Worm (Caenorhabditis elegans) whole organism, mixed stage, embryonic: Measurements from ENCODE around the gene cyp-37B1.

ENCODE experiments used
- M03D4.4 ChIP-seq: sonication (generic microtip); optimal IDR thresholded peaks from 2 replicates; lab custom pipeline; 2017; ENCODE audit warnings: mild to moderate bottlenecking, missing genetic modification characterization, missing compliant biosample characterization
- blmp-1 ChIP-seq: fragments of 150-350 bp; optimal IDR thresholded peaks from 2 replicates; lab custom pipeline; 2014; ENCODE audit warnings: missing biosample characterization, missing genetic modification characterization
- ceh-43 ChIP-seq: fragments of 200-800 bp; sonication (Bioruptor generic); optimal IDR thresholded peaks from 2 replicates; lab custom pipeline; 2018; ENCODE audit warnings: mild to moderate bottlenecking, missing genetic modification characterization, moderate library complexity, missing compliant biosample characterization
- ceh-83 ChIP-seq: fragments of 200-800 bp; sonication (Bioruptor generic); optimal IDR thresholded peaks from 2 replicates; lab custom pipeline; 2018; ENCODE audit warnings: mild to moderate bottlenecking, missing genetic modification characterization, missing compliant biosample characterization
- ces-1 ChIP-seq: fragments of 150-350 bp; optimal IDR thresholded peaks from 2 replicates; lab custom pipeline; 2014; ENCODE audit warnings: missing biosample characterization, missing genetic modification reagents, missing genetic modification characterization
- elt-1 ChIP-seq: sonication (generic microtip); optimal IDR thresholded peaks from 2 replicates; lab custom pipeline; 2017; ENCODE audit warnings: missing genetic modification characterization, mild to moderate bottlenecking, missing compliant biosample characterization, antibody characterized with exemption, moderate library complexity, borderline replicate concordance; ENCODE audit not compliant: insufficient read depth
- flh-1 ChIP-seq: fragments of 200-800 bp; sonication (Bioruptor generic); optimal IDR thresholded peaks from 2 replicates; lab custom pipeline; 2018; ENCODE audit warnings: mild to moderate bottlenecking, missing genetic modification characterization, moderate library complexity, missing compliant biosample characterization
- ham-2 ChIP-seq: fragments of 200-800 bp; sonication (Bioruptor generic); optimal IDR thresholded peaks from 2 replicates; lab custom pipeline; 2018; ENCODE audit warnings: mild to moderate bottlenecking, missing genetic modification characterization, missing compliant biosample characterization
- hlh-1 ChIP-seq: fragments of 150-350 bp; optimal IDR thresholded peaks from 2 replicates; lab custom pipeline; 2014; ENCODE audit warnings: missing biosample characterization, missing genetic modification reagents, missing genetic modification characterization
- lin-13 ChIP-seq: fragments of 150-350 bp; optimal IDR thresholded peaks from 2 replicates; lab custom pipeline; 2014; ENCODE audit warnings: missing biosample characterization, missing genetic modification characterization
- lin-32 ChIP-seq: fragments of 200-800 bp; sonication (Bioruptor generic); optimal IDR thresholded peaks from 2 replicates; lab custom pipeline; 2018; ENCODE audit warnings: mild to moderate bottlenecking, missing genetic modification characterization, missing compliant biosample characterization
- lsy-2 ChIP-seq: fragments of 150-350 bp; optimal IDR thresholded peaks from 2 replicates; lab custom pipeline; 2014; ENCODE audit warnings: missing biosample characterization, missing genetic modification characterization
- mab-5 ChIP-seq: fragments of 150-350 bp; optimal IDR thresholded peaks from 2 replicates; lab custom pipeline; 2014; ENCODE audit warnings: missing biosample characterization, missing genetic modification characterization
- mep-1 ChIP-seq: fragments of 150-350 bp; optimal IDR thresholded peaks from 2 replicates; lab custom pipeline; 2017; ENCODE audit warnings: missing biosample characterization, missing genetic modification reagents, missing genetic modification characterization, inconsistent platforms
- mls-2 ChIP-seq: sonication (generic microtip); optimal IDR thresholded peaks from 2 replicates; lab custom pipeline; 2016; ENCODE audit warnings: mild to moderate bottlenecking, missing genetic modification characterization, moderate library complexity, missing compliant biosample characterization
- nhr-12 ChIP-seq: fragments of 150-350 bp; optimal IDR thresholded peaks from 2 replicates; lab custom pipeline; 2014; ENCODE audit warnings: missing biosample characterization, missing genetic modification characterization
- nhr-237 ChIP-seq: fragments of 150-350 bp; optimal IDR thresholded peaks from 2 replicates; lab custom pipeline; 2014; ENCODE audit warnings: missing biosample characterization, missing genetic modification characterization
- pha-4 ChIP-seq: fragments of 150-350 bp; optimal IDR thresholded peaks from 2 replicates; lab custom pipeline; 2018; ENCODE audit warnings: missing biosample characterization, missing genetic modification reagents, missing genetic modification characterization
- sem-2 ChIP-seq: fragments of 200-800 bp; sonication (Bioruptor generic); optimal IDR thresholded peaks from 2 replicates; lab custom pipeline; 2018; ENCODE audit warnings: mild to moderate bottlenecking, missing genetic modification characterization, missing compliant biosample characterization
- snpc-4 ChIP-seq: fragments of 150-350 bp; optimal IDR thresholded peaks from 2 replicates; lab custom pipeline; 2014; ENCODE audit warnings: missing biosample characterization, missing genetic modification characterization
- tbx-8 ChIP-seq: fragments of 200-800 bp; sonication (Bioruptor generic); optimal IDR thresholded peaks from 2 replicates; lab custom pipeline; 2018; ENCODE audit warnings: mild to moderate bottlenecking, missing genetic modification characterization, moderate library complexity, missing compliant biosample characterization
- unc-120 ChIP-seq: sonication (generic microtip); optimal IDR thresholded peaks from 2 replicates; lab custom pipeline; 2017; ENCODE audit warnings: missing genetic modification characterization, missing compliant biosample characterization; ENCODE audit not compliant: poor library complexity, severe bottlenecking
- unc-39 ChIP-seq: fragments of 150-350 bp; optimal IDR thresholded peaks from 2 replicates; lab custom pipeline; 2014; ENCODE audit warnings: missing biosample characterization, missing genetic modification characterization
- unc-62 ChIP-seq: fragments of 150-350 bp; optimal IDR thresholded peaks from 2 replicates; lab custom pipeline; 2014; ENCODE audit warnings: missing biosample characterization, missing genetic modification reagents, missing genetic modification characterization
- zip-8 ChIP-seq: fragments of 150-350 bp; optimal IDR thresholded peaks from 2 replicates; lab custom pipeline; 2014; ENCODE audit warnings: missing biosample characterization, missing genetic modification characterization
- ztf-11 ChIP-seq: fragments of 150-350 bp; optimal IDR thresholded peaks from 2 replicates; lab custom pipeline; 2014; ENCODE audit warnings: missing biosample characterization, missing genetic modification characterization

Gene cyp-37B1

DNA sequence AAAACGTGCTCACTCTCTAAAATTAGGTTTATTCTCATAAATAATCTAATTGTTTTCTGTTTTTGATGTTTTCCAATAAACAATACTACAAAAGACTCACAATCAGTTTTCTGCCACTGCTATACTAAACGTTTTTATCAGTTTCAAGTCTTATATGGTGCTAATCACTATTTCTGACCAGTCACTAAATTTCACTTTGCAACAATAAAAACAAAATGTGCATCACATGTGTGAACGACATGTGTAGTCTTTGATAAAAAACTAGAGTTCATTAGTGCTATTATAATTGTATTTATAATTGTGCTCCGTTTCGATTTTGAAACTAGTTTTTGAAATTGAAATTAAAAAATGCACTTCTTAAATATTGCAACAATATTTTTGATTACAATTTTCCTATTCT lies at the start of gene cyp-37B1:
Gene cyp-37B1, plus strand, starts transcription at position 199 of the 400 bp plus-strand sequence.
- no peak for TF ChIP-seq flh-1
- TF ChIP-seq unc-39 (tag; lab: Kevin White, UChicago): no peak
- no peak for TF ChIP-seq blmp-1 (tag; lab: Kevin White, UChicago)
- TF ChIP-seq ztf-11 (tag; lab: Kevin White, UChicago): no peak
- TF ChIP-seq hlh-1 (tag; lab: Kevin White, UChicago): no peak
- no peak for TF ChIP-seq unc-120 (tag; lab: Kevin White, UChicago)
- TF ChIP-seq mls-2 (tag; lab: Kevin White, UChicago): no peak
- no peak for TF ChIP-seq snpc-4 (tag; lab: Kevin White, UChicago)
- no peak for TF ChIP-seq tbx-8
- TF ChIP-seq mab-5 (tag; lab: Kevin White, UChicago): no peak
- TF ChIP-seq M03D4.4 (tag; lab: Kevin White, UChicago): no peak
- no peak for TF ChIP-seq pha-4 (tag; lab: Kevin White, UChicago)
- no peak for TF ChIP-seq mep-1
- TF ChIP-seq elt-1 (tag; lab: Kevin White, UChicago): no peak

DNA sequence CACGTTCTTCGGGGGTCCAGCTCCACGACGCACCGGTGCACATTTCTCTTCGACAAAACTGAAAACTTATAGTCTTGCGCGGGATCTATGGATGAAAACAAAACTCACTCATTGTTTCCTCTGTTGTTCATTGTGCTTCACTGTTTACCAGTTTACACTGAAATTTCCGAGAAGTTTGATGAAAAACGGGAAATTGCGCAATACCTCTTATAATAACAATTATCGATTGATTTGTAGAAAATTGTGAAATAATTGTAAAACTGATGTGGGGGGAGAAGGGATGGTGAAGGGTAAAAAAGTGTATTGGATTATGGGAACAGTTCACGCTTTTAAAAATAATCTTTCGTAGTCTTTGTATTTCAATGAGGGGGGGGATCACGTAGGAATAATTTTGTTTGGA lies 48.5 kb upstream of the cyp-37B1 start:
- TF ChIP-seq flh-1 (no peak), unc-39 (tag; lab: Kevin White, UChicago) (no peak), zip-8 (tag; lab: Kevin White, UChicago) (peak; percentile 69)

DNA sequence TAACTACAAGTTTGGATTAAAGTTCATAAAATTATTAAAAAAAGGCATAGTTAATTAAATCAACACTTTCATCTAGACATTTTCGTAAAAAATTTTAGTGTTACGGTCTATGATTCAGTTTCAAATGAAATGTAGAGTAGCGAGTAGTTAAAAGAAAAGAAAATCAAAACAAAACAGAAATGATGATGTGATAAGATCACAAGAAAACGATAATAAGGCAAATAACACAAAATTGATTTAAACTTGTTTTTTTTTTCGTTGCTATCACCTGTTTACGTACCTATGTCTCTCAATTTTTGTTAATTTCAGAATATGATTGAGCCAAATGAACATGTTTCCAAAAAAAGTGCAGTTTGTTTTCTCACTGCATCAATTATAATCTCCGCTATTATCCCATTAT lies 48.0 kb upstream of the cyp-37B1 start, which contains the start of the genes F21H7.2 and F21H7.12:
Gene F21H7.2, minus strand, starts transcription at position 101 of the 400 bp plus-strand sequence.
Gene F21H7.12, plus strand, starts transcription at position 270 of the 400 bp plus-strand sequence.
- no peak for TF ChIP-seq ham-2 (GFP tag; lab: Kevin White, UChicago)
- TF ChIP-seq M03D4.4 (tag; lab: Kevin White, UChicago): no peak
- TF ChIP-seq, all 35 proteins: peak for 0

DNA sequence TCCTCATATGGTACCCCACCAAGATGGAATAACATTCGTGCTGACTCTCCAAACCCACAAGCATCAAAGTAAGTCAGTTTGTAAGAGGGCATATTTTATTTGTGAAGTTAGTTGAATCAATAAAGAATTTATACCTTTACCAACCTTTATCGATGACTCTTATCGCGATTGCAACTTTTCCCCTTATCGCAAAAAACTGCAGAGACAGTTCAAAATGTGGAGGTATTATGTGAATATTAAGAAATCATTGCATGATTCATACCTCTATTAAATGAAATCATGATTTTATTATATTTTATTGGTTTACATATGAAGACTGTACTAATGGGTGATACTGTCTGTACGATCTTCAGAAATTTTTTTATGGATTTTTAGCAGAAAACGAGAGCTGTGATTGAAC lies 45.7 kb upstream of the cyp-37B1 start, which contains the start of gene gst-22:
Gene gst-22, minus strand, starts transcription at position 103 of the 400 bp plus-strand sequence.
- TF ChIP-seq zip-8 (tag; lab: Kevin White, UChicago) (no peak), mls-2 (tag; lab: Kevin White, UChicago) (no peak), snpc-4 (tag; lab: Kevin White, UChicago) (no peak), ceh-83 (GFP tag; lab: Kevin White, UChicago) (no peak), tbx-8 (no peak)

DNA sequence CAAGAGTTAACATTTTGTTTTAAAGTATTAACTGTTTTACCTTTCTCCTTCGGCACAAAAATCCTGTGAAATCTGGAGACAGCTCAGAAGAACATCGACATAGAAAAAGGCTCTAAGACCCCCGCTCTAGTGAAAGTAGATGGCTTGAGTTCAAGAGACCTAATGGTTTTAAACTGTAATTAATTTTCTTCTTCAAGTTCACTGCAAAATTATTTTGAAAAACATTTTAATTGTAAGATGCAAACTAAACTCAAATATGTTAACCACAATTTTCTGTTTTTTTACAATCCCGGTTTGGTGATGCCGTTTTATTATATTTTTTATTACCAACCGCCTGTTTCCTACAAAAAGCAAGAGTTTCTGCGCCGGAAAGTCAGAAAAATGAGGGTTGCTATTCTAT lies 44.3 kb upstream of the cyp-37B1 start, which contains the start of gene clec-233:
Gene clec-233, plus strand, starts transcription at position 301 of the 400 bp plus-strand sequence.
- TF ChIP-seq mab-5 (tag; lab: Kevin White, UChicago) (no peak), blmp-1 (tag; lab: Kevin White, UChicago) (no peak)

DNA sequence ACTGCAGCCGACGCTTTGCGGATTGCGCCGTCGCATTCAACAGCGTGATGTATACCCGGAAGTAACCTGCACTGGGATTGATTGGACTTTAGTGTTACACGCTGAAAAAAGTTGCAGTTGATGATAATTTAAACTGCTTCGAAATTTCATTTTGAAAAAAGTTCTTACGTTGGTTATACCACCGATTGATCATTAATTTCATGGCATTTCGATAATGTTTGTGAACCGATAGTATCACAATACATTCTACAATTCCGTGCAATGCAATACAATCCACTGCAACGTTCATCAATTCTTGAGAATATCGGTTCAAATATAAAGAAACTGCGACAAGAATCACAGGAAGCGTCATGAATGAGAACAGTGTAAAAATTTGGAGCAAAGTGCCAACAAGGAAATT lies 42.8 kb upstream of the cyp-37B1 start, which contains the start of gene F21H7.3:
Gene F21H7.3, minus strand, starts transcription at position 101 of the 400 bp plus-strand sequence.
- TF ChIP-seq tbx-8 (no peak), lin-32 (GFP tag; lab: Kevin White, UChicago) (no peak), lsy-2 (tag; lab: Kevin White, UChicago) (no peak), unc-62 (no peak), nhr-12 (no peak), mep-1 (no peak), mab-5 (tag; lab: Kevin White, UChicago) (no peak), mls-2 (tag; lab: Kevin White, UChicago) (no peak), snpc-4 (tag; lab: Kevin White, UChicago) (no peak), unc-39 (tag; lab: Kevin White, UChicago) (no peak), lin-13 (tag; lab: Kevin White, UChicago) (no peak), sem-2 (GFP tag; lab: Kevin White, UChicago) (no peak), M03D4.4 (tag; lab: Kevin White, UChicago) (no peak), ces-1 (GFP tag; lab: Kevin White, UChicago) (no peak), blmp-1 (tag; lab: Kevin White, UChicago) (no peak), flh-1 (no peak)

DNA sequence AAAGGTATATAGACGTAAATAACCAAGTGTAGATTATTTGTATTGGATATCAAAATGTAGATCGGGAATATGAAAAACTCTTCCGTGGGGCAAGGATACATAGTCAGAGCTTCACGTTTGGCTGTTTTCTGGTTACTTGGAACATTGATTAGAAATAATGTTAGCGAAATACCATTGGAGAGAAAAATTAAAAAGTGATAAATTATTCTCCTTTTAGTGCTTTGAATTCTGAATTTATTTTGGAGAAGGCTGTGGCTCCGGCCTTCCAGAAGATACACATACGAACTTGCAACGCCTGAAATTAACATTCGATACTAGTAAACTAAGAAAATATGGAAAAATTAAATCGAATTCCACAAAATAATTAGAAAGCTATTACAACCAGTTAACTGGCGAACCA lies 42.3 kb upstream of the cyp-37B1 start, which contains the start of gene srh-98:
Gene srh-98, minus strand, starts transcription at position 101 of the 400 bp plus-strand sequence.
- TF ChIP-seq ces-1 (GFP tag; lab: Kevin White, UChicago) (no peak), unc-120 (tag; lab: Kevin White, UChicago) (no peak), lin-32 (GFP tag; lab: Kevin White, UChicago) (no peak), blmp-1 (tag; lab: Kevin White, UChicago) (no peak), mep-1 (no peak), unc-39 (tag; lab: Kevin White, UChicago) (no peak), lin-13 (tag; lab: Kevin White, UChicago) (no peak), nhr-237 (tag; lab: Kevin White, UChicago) (no peak), ceh-43 (GFP tag; lab: Kevin White, UChicago) (no peak), hlh-1 (tag; lab: Kevin White, UChicago) (no peak), pha-4 (tag; lab: Kevin White, UChicago) (no peak), nhr-12 (no peak), tbx-8 (no peak), mab-5 (tag; lab: Kevin White, UChicago) (no peak)
- TF ChIP-seq, all 35 proteins: peak for 0
